Worm (Caenorhabditis elegans): ENCODE results near the gene aipr-1.
A peak's percentile ranks its signal among the peaks of the same experiment; 100 is the strongest.

aipr-1 gene

DNA sequence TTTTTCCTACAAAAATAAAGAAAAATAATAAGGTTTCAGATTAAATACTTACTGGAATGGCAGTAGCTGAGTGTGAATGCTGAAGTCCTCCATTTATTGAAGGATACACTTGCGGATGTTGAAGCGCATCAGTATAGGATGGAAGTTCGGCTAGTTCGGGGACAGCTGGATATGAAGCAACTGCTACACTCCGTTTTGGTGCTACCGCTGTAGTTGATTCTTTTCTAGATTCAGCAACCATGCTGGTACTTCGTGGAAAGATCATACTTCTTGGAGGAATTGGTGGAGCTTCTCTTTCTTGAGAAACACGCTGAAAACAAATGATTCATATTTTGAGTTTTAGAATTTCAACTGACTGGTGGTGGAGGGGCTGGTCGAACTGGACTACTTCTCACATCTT lies 14.6 kb upstream of the aipr-1 start:
- no peak for TF ChIP-seq klf-2 (GFP tag; conservative IDR thresholded peaks at IDR 0.05)
- TF ChIP-seq ztf-29 (GFP tag; IDR thresholded peaks at IDR 0.05), result no peak
- TF ChIP-seq ztf-23 (GFP tag; IDR thresholded peaks at IDR 0.05), result no peak
- no peak for TF ChIP-seq flt-1 (GFP tag; IDR thresholded peaks at IDR 0.05)
- TF ChIP-seq ref-1 (GFP tag; conservative IDR thresholded peaks at IDR 0.05), result no peak
- no peak for TF ChIP-seq cog-1 (tag; optimal IDR thresholded peaks at IDR 0.05)
- TF ChIP-seq T22C8.4 (GFP tag; IDR thresholded peaks at IDR 0.05), result no peak
- no peak for TF ChIP-seq med-1 (GFP tag; optimal IDR thresholded peaks at IDR 0.05; ENCODE audit: insufficient read depth)
- no peak for TF ChIP-seq tab-1 (GFP tag; IDR thresholded peaks at IDR 0.05)

DNA sequence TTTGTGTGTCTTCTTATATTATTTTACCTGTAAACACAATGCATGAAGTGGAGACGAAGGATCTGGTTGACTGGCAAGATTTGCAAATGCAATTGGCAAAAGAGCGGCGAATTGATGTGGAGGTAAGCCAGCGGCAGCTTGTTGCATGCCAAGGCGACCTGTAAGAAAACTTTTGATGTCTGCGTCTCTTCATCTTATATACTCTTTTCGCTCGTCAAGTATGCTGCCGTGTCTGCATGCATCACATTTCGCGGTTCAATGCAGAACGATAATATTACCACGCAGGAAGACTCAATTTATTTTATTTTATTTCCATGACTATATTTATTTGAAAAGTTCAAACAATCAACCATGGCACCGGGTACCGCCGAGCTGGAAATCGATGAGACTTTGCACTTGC lies 6.9 kb upstream of the aipr-1 start, which contains the start of gene vps-33.2:
Gene vps-33.2, plus strand, starts transcription at position 244 of the 400 bp plus-strand sequence.
- peak; percentile 75 for TF ChIP-seq ztf-23 (GFP tag; IDR thresholded peaks at IDR 0.05)
- TF ChIP-seq flt-1 (GFP tag; IDR thresholded peaks at IDR 0.05), result no peak

DNA sequence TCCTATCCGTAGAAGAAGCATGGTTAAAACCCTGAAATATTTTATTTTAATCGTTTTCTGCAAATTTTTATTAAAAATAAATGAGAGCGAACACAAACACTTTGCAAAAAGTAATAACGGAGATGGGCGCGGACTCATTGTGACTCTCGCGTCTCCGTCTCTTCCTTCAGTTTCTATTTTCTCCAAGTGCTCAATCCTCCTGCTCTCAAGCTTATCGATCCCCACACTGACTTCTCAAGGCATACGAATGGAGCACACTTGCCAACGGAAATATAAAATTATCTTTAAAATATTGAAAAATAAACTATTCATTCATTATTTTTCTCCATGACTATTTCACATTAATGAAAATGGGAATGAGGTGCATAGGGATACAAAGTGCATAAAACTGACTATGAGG lies 4.0 kb upstream of the aipr-1 start, which contains the start of gene dnj-8:
Gene dnj-8, minus strand, starts transcription at position 31 of the 400 bp plus-strand sequence.
- TF ChIP-seq ztf-23 (GFP tag; IDR thresholded peaks at IDR 0.05) (peak; percentile 43; the same call in 1 of the 2 replicates), flt-1 (GFP tag; IDR thresholded peaks at IDR 0.05) (no peak)

DNA sequence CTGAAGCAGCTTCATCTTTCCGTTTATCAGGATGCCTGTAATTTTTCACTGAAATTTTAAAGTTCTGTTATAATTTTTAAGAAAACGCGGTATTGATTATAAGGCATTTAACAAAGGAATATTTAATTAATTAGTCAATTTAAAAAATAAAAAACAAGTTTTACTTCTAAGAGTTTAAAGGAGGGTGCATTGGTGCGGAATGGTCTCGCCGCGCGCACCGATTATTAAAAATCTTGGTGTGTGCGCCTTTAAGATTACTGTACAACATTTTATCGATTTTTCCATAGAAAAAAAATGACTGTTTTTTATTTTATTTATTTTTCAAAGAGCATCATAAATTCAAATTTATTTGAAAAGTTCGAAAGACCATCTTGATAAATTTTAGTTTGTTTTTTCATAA lies 3.5 kb upstream of the aipr-1 start:
- TF ChIP-seq flt-1 (GFP tag; IDR thresholded peaks at IDR 0.05) (no peak), med-1 (GFP tag; optimal IDR thresholded peaks at IDR 0.05; ENCODE audit: insufficient read depth) (no peak), klf-2 (GFP tag; conservative IDR thresholded peaks at IDR 0.05) (no peak), T22C8.4 (GFP tag; IDR thresholded peaks at IDR 0.05) (no peak), cog-1 (tag; optimal IDR thresholded peaks at IDR 0.05) (no peak), ztf-29 (GFP tag; IDR thresholded peaks at IDR 0.05) (no peak), tab-1 (GFP tag; IDR thresholded peaks at IDR 0.05) (no peak), ztf-23 (GFP tag; IDR thresholded peaks at IDR 0.05) (no peak)

DNA sequence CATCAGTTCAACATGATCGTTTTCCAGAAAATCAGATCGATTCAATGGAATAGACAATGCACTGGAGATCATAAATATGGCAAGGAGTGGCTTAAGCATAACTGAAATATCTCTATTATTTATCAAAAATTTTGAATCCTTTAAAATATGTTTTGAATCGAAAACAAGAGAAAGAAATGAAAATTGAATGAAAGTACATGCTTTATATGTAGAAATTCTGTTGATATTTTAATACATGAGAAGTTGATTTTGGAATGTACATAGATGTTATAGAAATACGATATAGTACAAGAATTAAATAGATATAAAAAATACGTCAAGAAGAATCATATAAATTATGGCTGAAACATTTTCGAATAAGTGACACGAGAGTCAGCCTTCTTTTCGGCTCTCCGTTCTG lies 1.8 kb downstream of the aipr-1 start, which contains the start of gene C56C10.9:
Gene C56C10.9, minus strand, starts transcription at position 101 of the 400 bp plus-strand sequence.
- TF ChIP-seq ref-1 (GFP tag; conservative IDR thresholded peaks at IDR 0.05), result no peak
- TF ChIP-seq ztf-23 (GFP tag; IDR thresholded peaks at IDR 0.05), result no peak
- no peak for TF ChIP-seq klf-2 (GFP tag; conservative IDR thresholded peaks at IDR 0.05)
- no peak for TF ChIP-seq ztf-29 (GFP tag; IDR thresholded peaks at IDR 0.05)
- TF ChIP-seq flt-1 (GFP tag; IDR thresholded peaks at IDR 0.05), result no peak
- no peak for TF ChIP-seq med-1 (GFP tag; optimal IDR thresholded peaks at IDR 0.05; ENCODE audit: insufficient read depth)
- TF ChIP-seq cog-1 (tag; optimal IDR thresholded peaks at IDR 0.05), result no peak
- no peak for TF ChIP-seq tab-1 (GFP tag; IDR thresholded peaks at IDR 0.05)
- TF ChIP-seq T22C8.4 (GFP tag; IDR thresholded peaks at IDR 0.05), result no peak

DNA sequence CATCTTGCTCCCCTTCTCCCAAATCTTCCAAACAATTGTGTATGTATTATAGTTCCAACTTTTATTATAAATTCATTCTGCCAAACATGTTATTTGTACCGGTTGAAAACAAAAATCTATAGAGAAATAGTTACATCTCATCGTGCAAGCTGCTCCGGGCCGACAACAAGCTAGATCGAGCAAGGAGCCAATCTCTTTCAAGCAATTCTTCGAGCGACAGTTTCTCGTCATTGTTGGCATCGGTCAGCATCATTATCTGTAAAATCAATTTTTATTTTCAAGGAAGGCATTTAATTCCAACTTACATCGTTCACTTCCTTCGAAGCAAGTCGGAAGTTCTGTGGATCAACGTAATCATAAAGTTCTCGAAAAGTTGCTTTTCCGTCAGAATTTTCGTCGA lies 3.1 kb downstream of the aipr-1 start:
- no peak for TF ChIP-seq T22C8.4 (GFP tag; IDR thresholded peaks at IDR 0.05)
- no peak for TF ChIP-seq tab-1 (GFP tag; IDR thresholded peaks at IDR 0.05)
- TF ChIP-seq flt-1 (GFP tag; IDR thresholded peaks at IDR 0.05), result no peak
- TF ChIP-seq ztf-23 (GFP tag; IDR thresholded peaks at IDR 0.05), result no peak

DNA sequence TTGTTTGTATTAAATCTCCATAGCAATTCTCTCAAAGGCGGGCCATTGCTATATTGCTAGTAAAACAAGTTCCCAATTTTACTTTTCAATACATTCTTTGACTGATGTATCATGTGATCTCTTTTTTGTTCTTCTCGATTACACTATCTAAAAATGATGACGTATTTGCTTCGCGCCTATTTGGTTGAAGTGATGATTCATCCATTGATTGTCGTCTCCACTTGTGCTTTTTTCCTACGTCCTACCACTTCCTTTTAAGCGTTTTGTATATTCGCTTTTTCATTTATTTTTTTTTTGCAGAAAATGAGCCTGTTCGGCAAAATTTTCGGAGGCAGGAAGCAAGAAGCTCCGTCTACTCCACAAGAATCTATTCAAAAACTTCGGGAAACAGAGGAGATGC lies 4.6 kb downstream of the aipr-1 start, which contains the start of gene vps-32.1:
Gene vps-32.1, plus strand, starts transcription at position 301 of the 400 bp plus-strand sequence.
- no peak for TF ChIP-seq klf-2 (GFP tag; conservative IDR thresholded peaks at IDR 0.05)

DNA sequence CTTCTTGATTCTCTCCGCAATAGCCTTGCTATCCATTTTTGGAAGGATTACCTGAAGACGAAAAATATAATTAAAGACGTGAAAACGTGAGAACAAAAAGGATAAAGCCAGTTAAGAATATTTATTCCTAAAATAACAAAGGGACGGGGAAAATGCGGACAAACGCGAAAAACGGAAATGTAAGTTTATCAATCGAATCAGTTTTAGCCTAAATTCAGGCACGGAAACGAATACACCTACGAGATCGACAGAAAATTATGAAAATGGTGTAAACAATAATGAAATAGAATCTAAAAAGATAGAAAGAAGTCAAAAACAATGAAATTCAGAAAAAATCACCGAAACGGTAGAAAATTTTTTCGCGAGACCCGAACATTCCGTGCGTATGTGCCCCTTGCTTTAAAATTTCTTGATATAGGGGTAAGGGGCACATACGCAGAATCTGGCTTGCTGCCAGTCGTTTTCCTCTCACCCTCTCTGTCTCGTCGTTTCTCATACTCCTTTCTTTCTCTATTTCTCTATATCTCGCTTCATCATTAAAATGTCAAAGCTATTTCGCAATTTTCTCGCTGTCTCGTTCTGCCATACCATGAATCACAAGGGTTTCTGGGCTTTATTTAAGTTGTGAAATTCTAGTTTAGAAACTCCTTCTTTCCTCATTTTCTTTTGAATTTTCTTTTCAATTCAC lies 5.3 kb downstream of the aipr-1 start, which contains the start of gene icd-1:
Gene icd-1, minus strand, starts transcription at position 51 of the 688 bp plus-strand sequence.
- TF ChIP-seq flt-1 (GFP tag; IDR thresholded peaks at IDR 0.05), result 0 out of 2 replicates have a peak, but pooled peaks have one; percentile 61
- peak; percentile 73 for TF ChIP-seq ztf-29 (GFP tag; IDR thresholded peaks at IDR 0.05)
- no peak for TF ChIP-seq T22C8.4 (GFP tag; IDR thresholded peaks at IDR 0.05)
- TF ChIP-seq cog-1 (tag; optimal IDR thresholded peaks at IDR 0.05), result peak; percentile 84
- no peak for TF ChIP-seq klf-2 (GFP tag; conservative IDR thresholded peaks at IDR 0.05)
- TF ChIP-seq tab-1 (GFP tag; IDR thresholded peaks at IDR 0.05), result no peak
- TF ChIP-seq med-1 (GFP tag; optimal IDR thresholded peaks at IDR 0.05; ENCODE audit: insufficient read depth), result peak; percentile 36
- peak; percentile 100 for TF ChIP-seq ztf-23 (GFP tag; IDR thresholded peaks at IDR 0.05)
- TF ChIP-seq ref-1 (GFP tag; conservative IDR thresholded peaks at IDR 0.05), result no peak

DNA sequence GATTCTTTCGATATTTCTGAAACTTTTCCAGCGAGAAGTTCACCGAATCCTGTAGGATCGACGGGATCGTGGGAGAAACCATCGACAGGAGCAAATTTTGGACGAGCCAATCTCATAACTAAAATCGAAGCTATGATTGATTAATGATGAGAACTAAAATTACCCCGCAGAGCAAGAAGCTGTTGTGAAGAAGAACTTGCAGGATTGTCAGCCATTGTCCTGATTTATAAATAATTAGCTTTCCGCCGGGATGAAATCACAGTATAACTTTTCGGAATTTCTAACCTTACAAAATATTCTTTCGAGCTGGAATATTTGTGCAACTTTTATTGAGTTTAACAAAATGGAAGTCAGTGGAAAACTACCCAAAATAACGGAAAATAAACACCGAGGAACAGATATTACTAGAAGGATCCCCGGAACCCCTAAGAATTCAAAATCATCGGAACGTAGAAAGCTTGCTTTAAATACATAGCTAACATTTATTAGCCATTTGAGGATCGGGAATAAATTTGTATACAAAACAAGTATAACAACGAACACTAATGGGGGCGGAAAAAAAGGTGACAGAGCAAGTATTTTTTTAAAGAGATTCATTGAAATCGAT lies 6.7 kb downstream of the aipr-1 start, which contains the start of gene C56C10.7:
Gene C56C10.7, minus strand, starts transcription at position 312 of the 607 bp plus-strand sequence.
- TF ChIP-seq klf-2 (GFP tag; conservative IDR thresholded peaks at IDR 0.05), result no peak
- no peak for TF ChIP-seq ztf-29 (GFP tag; IDR thresholded peaks at IDR 0.05)
- TF ChIP-seq cog-1 (tag; optimal IDR thresholded peaks at IDR 0.05), result no peak
- TF ChIP-seq med-1 (GFP tag; optimal IDR thresholded peaks at IDR 0.05; ENCODE audit: insufficient read depth), result no peak
- TF ChIP-seq ztf-23 (GFP tag; IDR thresholded peaks at IDR 0.05), result no peak
- no peak for TF ChIP-seq tab-1 (GFP tag; IDR thresholded peaks at IDR 0.05)
- 0 out of 2 replicates have a peak, but pooled peaks have one; percentile 14 for TF ChIP-seq flt-1 (GFP tag; IDR thresholded peaks at IDR 0.05)
- no peak for TF ChIP-seq T22C8.4 (GFP tag; IDR thresholded peaks at IDR 0.05)
- TF ChIP-seq ref-1 (GFP tag; conservative IDR thresholded peaks at IDR 0.05), result no peak

DNA sequence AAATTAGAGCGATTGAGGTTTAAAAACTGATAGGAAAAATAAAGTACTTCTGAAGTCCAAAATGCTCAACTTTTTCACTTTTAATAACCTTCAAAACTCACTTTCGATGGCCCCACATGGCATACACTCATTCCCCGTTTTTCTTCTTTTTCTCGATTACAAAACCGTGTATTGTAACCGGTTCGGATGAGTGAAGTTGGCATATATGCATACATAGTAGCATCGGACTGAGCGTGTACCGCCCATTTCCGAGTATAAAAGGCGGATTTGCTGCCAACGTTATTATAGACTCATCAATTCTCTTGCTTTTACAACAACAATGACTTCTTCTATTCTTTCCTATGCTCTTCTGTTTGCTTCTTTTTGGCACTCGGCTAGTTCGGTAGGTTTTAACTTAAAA lies 11.3 kb downstream of the aipr-1 start, which contains the start of gene C56C10.4:
Gene C56C10.4, plus strand, starts transcription at position 301 of the 400 bp plus-strand sequence.
- TF ChIP-seq ztf-23 (GFP tag; IDR thresholded peaks at IDR 0.05), result no peak
- no peak for TF ChIP-seq cog-1 (tag; optimal IDR thresholded peaks at IDR 0.05)
- no peak for TF ChIP-seq med-1 (GFP tag; optimal IDR thresholded peaks at IDR 0.05; ENCODE audit: insufficient read depth)
- TF ChIP-seq ztf-29 (GFP tag; IDR thresholded peaks at IDR 0.05), result no peak
- no peak for TF ChIP-seq T22C8.4 (GFP tag; IDR thresholded peaks at IDR 0.05)
- no peak for TF ChIP-seq tab-1 (GFP tag; IDR thresholded peaks at IDR 0.05)
- no peak for TF ChIP-seq flt-1 (GFP tag; IDR thresholded peaks at IDR 0.05)
- TF ChIP-seq ref-1 (GFP tag; conservative IDR thresholded peaks at IDR 0.05), result no peak
- TF ChIP-seq klf-2 (GFP tag; conservative IDR thresholded peaks at IDR 0.05), result no peak

Measured in whole organism, midembryonic.